Fruit fly (Drosophila melanogaster) Kc167 (cell line): ENCODE data around the gene AlaRS.

Experiments used
- Myc ChIP-seq: fragments of >200 bp; optimal IDR thresholded peaks from 2 replicates; lab custom pipeline; 2017; ENCODE audit warnings: missing external identifiers
- Sin3A ChIP-seq: fragments of >200 bp; optimal IDR thresholded peaks from 2 replicates; lab custom pipeline; 2018; ENCODE audit warnings: missing external identifiers
- h ChIP-seq: fragments of >200 bp; optimal IDR thresholded peaks from 3 replicates; lab custom pipeline; 2018; ENCODE audit warnings: missing external identifiers
- insv ChIP-seq: fragments of >200 bp; optimal IDR thresholded peaks from 3 replicates; lab custom pipeline; 2018; ENCODE audit warnings: missing external identifiers
- psq ChIP-seq: fragments of >200 bp; optimal IDR thresholded peaks from 2 replicates; lab custom pipeline; 2017; ENCODE audit warnings: missing external identifiers
- ttk ChIP-seq: sonication (Bioruptor generic); optimal IDR thresholded peaks from 2 replicates; lab custom pipeline; 2017; ENCODE audit warnings: missing external identifiers

AlaRS gene

DNA sequence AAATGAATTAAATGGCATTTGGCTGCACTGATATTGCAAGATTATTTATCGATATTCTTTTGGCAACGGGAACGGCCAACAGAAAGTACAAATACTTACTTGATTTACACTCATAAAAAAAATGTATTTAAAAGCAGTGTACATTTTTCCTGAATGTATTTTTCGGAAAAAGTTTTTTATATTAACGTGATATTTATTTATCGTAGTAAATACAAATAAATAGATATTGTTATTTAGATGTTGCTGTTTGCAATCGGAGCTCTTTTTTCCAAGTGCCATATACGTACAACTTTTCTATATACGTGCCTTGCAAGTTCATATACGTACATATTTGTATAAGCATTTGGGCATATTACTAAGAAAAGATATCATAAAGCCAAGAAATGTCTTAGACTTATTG is 30.2 kb downstream of the AlaRS start:
- no peak for TF ChIP-seq h
- no peak for TF ChIP-seq insv (lab: Kevin White, UChicago)
- no peak for TF ChIP-seq Myc (lab: Kevin White, UChicago)
- no peak for TF ChIP-seq psq (lab: Kevin White, UChicago)
- no peak for TF ChIP-seq ttk (lab: Kevin White, UChicago)
- no peak for TF ChIP-seq Sin3A (lab: Kevin White, UChicago)

DNA sequence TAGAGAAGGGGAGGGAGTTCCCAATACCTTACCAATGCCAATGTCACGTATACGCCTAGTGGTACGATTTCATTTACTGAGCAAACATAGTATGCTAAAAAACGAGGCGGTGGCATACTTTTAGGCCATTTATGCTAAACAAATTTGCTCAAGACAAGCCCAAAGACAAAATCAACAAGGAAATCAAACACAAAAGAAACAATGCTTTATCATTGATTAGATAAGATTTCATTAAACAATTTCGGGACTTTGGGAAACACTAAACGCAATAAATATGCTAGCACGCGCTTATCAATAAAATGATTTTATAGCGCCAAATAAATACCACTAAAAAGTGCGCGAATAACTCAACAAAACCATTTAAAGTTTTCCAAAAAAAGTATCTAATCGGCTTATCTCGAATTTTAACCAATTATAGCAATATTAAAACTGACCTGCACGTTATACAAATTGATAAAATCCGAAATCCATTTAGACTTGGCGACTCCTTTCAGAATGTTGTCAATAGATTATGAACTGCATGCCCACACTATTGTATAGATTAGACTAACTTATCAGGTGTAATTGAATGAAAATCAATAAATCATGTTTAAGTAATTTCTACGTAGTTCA is 30.9 kb downstream of the AlaRS start:
- TF ChIP-seq Myc (lab: Kevin White, UChicago) (no peak), ttk (lab: Kevin White, UChicago) (no peak), h (no peak), Sin3A (lab: Kevin White, UChicago) (no peak), psq (lab: Kevin White, UChicago) (no peak), insv (lab: Kevin White, UChicago) (no peak)

DNA sequence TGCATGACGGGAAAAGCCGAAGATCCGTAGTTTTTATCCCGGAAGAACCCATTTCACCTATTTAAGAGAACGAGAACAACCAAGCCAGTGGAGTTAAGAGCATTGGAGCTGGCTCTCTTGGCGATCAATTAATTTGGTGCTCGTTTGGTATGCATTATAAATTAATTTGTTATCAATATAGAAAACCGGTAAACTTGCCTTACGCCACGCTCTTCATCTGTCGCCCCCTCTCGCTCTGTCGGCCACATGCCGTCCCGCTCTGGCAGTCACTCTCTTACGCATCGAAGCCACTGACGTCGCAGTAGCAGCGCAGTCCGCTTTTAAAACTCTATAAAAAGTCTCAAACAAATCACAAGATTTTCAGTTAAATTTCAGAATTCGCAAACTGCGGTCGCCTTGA is 35.3 kb downstream of the AlaRS start, which contains the start of gene CG7778:
CG7778 (plus strand) TSS at position 361 of the 400 bp plus-strand sequence.
- no peak for TF ChIP-seq Myc (lab: Kevin White, UChicago)
- TF ChIP-seq Sin3A (lab: Kevin White, UChicago): no peak
- no peak for TF ChIP-seq psq (lab: Kevin White, UChicago)

dm6 chr2L:8344536-8344935 is 37.0 kb downstream of the AlaRS start:
- TF ChIP-seq h (no peak), ttk (lab: Kevin White, UChicago) (no peak), Sin3A (lab: Kevin White, UChicago) (no peak), psq (lab: Kevin White, UChicago) (no peak), Myc (lab: Kevin White, UChicago) (no peak), insv (lab: Kevin White, UChicago) (no peak)

DNA sequence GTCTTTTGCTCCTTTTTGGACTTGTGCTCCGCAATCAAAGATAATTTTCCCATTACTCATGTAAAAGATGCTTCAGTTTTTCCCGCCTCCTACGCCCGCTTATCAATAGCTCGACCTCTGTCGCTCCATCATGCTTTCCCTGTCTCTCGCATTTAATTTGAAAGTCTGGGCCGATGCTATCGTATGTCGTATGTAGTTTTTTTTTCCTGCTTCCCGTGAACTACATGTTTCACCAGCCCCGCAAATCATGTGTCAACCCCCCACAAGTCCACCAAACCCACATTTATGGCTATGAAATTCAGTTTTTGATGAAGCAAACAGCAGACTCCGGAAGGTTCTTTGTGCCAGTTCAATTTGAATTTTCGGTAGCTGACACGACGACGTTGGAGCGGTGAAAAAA is 39.2 kb downstream of the AlaRS start, which contains the start of gene CG14273:
CG14273 (plus strand) TSS at position 301 of the 400 bp plus-strand sequence.
- TF ChIP-seq Myc (lab: Kevin White, UChicago): no peak
- TF ChIP-seq h: no peak
- TF ChIP-seq ttk (lab: Kevin White, UChicago): no peak
- no peak for TF ChIP-seq psq (lab: Kevin White, UChicago)

DNA sequence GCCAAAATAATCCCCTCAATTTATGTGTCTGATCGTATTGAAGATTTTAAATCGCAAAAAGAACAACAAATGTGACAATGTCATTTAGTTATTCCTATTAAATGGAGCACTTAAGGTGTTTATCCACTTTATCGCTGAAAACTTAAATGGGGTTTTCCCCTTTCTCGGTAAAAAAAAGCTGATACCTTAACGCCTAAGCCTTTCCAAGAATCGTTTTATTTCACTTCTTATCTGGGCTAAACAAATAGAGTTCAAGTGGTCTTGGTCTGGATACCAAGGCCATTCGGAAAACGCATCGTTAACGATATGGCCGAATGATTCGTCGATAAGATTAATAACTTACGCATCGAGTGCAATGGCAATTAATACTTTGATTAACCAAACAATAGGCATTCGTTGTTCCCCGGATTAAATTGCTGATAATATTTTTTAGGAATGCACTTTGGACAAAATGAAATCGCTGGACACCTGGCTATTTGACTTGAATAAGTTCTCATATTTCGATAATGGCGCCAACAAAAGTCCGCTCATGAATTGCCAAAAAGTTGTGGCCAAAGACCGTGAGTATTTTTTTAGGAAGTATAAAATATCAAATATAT is 41.7 kb downstream of the AlaRS start:
- TF ChIP-seq Myc (lab: Kevin White, UChicago) (no peak), psq (lab: Kevin White, UChicago) (no peak), insv (lab: Kevin White, UChicago) (no peak), ttk (lab: Kevin White, UChicago) (no peak), Sin3A (lab: Kevin White, UChicago) (no peak), h (no peak)

- TF ChIP-seq Myc (lab: Kevin White, UChicago) (no peak), ttk (lab: Kevin White, UChicago) (no peak), psq (lab: Kevin White, UChicago) (no peak), h (no peak), insv (lab: Kevin White, UChicago) (no peak), Sin3A (lab: Kevin White, UChicago) (no peak)
Observed at dm6 chr2L:8338039-8338438, 43.5 kb downstream of the AlaRS start, which contains the start of gene witty. witty (plus strand) TSS chr2L:8338287.

- TF ChIP-seq ttk (lab: Kevin White, UChicago) (no peak), Sin3A (lab: Kevin White, UChicago) (no peak), Myc (lab: Kevin White, UChicago) (no peak), psq (lab: Kevin White, UChicago) (no peak), h (no peak), insv (lab: Kevin White, UChicago) (no peak)
Observed at dm6 chr2L:8334705-8335104, 46.9 kb downstream of the AlaRS start.

DNA sequence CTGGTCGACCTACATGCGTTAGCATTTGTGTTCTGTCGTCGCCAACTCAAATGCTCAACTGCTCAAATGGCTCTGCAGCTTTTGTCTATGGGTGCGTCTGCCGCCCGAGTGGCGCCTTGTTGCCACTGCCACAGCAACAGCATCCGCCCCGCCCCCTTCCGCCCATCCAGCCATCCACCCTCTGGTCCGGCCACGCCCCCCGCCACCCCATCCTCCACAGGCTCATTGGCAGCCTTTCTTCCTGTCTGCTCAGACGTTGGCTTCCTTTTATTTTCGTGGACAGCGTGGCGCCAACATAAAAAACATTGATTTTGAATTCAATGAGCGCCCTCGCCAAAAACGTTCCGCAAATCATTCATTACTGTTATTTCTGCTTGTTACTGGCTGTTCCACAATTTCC is 47.9 kb downstream of the AlaRS start:
- TF ChIP-seq Sin3A (lab: Kevin White, UChicago) (no peak), ttk (lab: Kevin White, UChicago) (no peak), psq (lab: Kevin White, UChicago) (no peak), insv (lab: Kevin White, UChicago) (no peak), h (no peak), Myc (lab: Kevin White, UChicago) (no peak)

- no peak for TF ChIP-seq ttk (lab: Kevin White, UChicago)
- TF ChIP-seq Sin3A (lab: Kevin White, UChicago): no peak
- TF ChIP-seq psq (lab: Kevin White, UChicago): no peak
- no peak for TF ChIP-seq Myc (lab: Kevin White, UChicago)
- no peak for TF ChIP-seq insv (lab: Kevin White, UChicago)
- TF ChIP-seq h: no peak
Observed at dm6 chr2L:8333185-8333584, 48.4 kb downstream of the AlaRS start.

DNA sequence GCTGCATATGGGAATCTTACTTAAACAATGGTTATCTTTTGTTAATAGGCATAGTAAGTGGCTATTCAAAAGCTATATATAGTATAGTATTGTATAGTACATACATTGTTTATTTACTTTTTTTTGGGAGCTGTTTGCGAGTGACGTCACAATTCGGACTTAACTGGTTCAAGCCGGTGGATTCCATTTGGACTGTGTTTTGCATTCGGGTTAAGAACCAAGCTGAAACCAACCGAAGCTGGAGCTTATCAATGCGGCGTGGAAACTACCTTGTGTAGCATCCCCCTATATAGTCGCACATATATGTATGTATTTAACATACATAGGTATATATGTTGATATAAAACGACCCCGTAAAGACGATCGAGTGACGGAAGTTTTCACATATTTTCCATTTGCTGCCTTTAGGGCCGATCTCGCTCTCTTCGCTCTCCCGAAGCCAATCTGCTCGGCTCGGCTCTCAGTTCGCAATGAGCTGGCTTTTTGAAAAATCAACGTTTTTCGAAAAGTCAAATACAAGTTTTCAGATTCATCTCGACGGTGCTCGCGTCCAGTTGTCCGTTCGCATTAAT is 53.0 kb downstream of the AlaRS start:
- no peak for TF ChIP-seq ttk (lab: Kevin White, UChicago)
- no peak for TF ChIP-seq insv (lab: Kevin White, UChicago)
- no peak for TF ChIP-seq h
- TF ChIP-seq Myc (lab: Kevin White, UChicago): no peak
- no peak for TF ChIP-seq psq (lab: Kevin White, UChicago)
- TF ChIP-seq Sin3A (lab: Kevin White, UChicago): no peak
